Fruit fly (Drosophila melanogaster) whole organism, embryonic: ENCODE results near the gene Nadsyn.
A peak's percentile ranks its signal among the peaks of the same experiment; 100 is the strongest.

Experiments
- Abd-B ChIP-seq: fragments of 200-800 bp; sonication (Bioruptor generic); optimal IDR thresholded peaks from 2 replicates; lab custom pipeline; 2018; ENCODE audit warnings: missing biosample characterization, mild to moderate bottlenecking, missing genetic modification characterization, moderate library complexity
- Bdp1 ChIP-seq: fragments of 200-800 bp; sonication (Bioruptor generic); optimal IDR thresholded peaks from 3 replicates; lab custom pipeline; 2016; ENCODE audit warnings: missing biosample characterization, missing genetic modification characterization
- Blimp-1 ChIP-seq: fragments of 200-800 bp; sonication (Bioruptor generic); optimal IDR thresholded peaks from 3 replicates; lab custom pipeline; 2018; ENCODE audit warnings: missing biosample characterization, missing genetic modification characterization, mild to moderate bottlenecking, moderate library complexity, missing genetic modification reagents
- CG10147 ChIP-seq: fragments of 200-800 bp; sonication (Bioruptor generic); optimal IDR thresholded peaks from 2 replicates; lab custom pipeline; 2019; ENCODE audit warnings: missing biosample characterization, mild to moderate bottlenecking, missing genetic modification characterization, moderate library complexity
- CG10431 ChIP-seq: fragments of 200-800 bp; sonication (Bioruptor generic); optimal IDR thresholded peaks from 3 replicates; lab custom pipeline; 2018; ENCODE audit warnings: missing biosample characterization, mild to moderate bottlenecking, missing genetic modification characterization
- CG10565 ChIP-seq: fragments of 200-800 bp; sonication (Bioruptor generic); optimal IDR thresholded peaks from 3 replicates; lab custom pipeline; 2016; ENCODE audit warnings: missing biosample characterization, mild to moderate bottlenecking, missing genetic modification characterization
- CG10959 ChIP-seq: fragments of 200-800 bp; sonication (Bioruptor generic); IDR thresholded peaks from 2 replicates; pipeline ENCODE4 v1.3.6; 2022; ENCODE audit warnings: missing biosample characterization, missing genetic modification characterization
- CG12391 ChIP-seq: fragments of 200-800 bp; sonication (Bioruptor generic); optimal IDR thresholded peaks from 3 replicates; lab custom pipeline; 2018; ENCODE audit warnings: missing biosample characterization, mild to moderate bottlenecking, missing genetic modification characterization, moderate library complexity
- CG12744 ChIP-seq: fragments of 200-800 bp; sonication (Bioruptor generic); optimal IDR thresholded peaks from 2 replicates; lab custom pipeline; 2016; ENCODE audit warnings: missing biosample characterization, missing genetic modification characterization
- CG13287 ChIP-seq: fragments of 200-800 bp; sonication (Bioruptor generic); IDR thresholded peaks from 2 replicates; pipeline ENCODE4 v1.3.6; 2022; ENCODE audit warnings: missing biosample characterization, missing genetic modification characterization; ENCODE audit not compliant: partially characterized antibody
- CG15073 ChIP-seq: fragments of 200-800 bp; sonication (Bioruptor generic); optimal IDR thresholded peaks from 2 replicates; lab custom pipeline; 2016; ENCODE audit warnings: missing biosample characterization, missing genetic modification characterization
- CG1529 ChIP-seq: fragments of 200-800 bp; sonication (Bioruptor generic); optimal IDR thresholded peaks from 3 replicates; lab custom pipeline; 2018; ENCODE audit warnings: missing biosample characterization, missing genetic modification characterization
- CG18599 ChIP-seq: fragments of 200-800 bp; sonication (Bioruptor generic); optimal IDR thresholded peaks from 3 replicates; lab custom pipeline; 2017; ENCODE audit warnings: missing biosample characterization, missing genetic modification characterization, mild to moderate bottlenecking, moderate library complexity, missing genetic modification reagents
- CG2120 ChIP-seq: fragments of 200-800 bp; sonication (Bioruptor generic); optimal IDR thresholded peaks from 3 replicates; lab custom pipeline; 2016; ENCODE audit warnings: missing biosample characterization, missing genetic modification characterization
- CG3065 ChIP-seq: fragments of 200-800 bp; sonication (Bioruptor generic); optimal IDR thresholded peaks from 2 replicates; lab custom pipeline; 2016; ENCODE audit warnings: missing biosample characterization, missing genetic modification characterization
- CG31224 ChIP-seq: fragments of 200-800 bp; sonication (Bioruptor generic); IDR thresholded peaks from 2 replicates; pipeline ENCODE4 v1.3.6; 2022; ENCODE audit warnings: missing biosample characterization, missing genetic modification characterization
- CG32772 ChIP-seq: fragments of 200-800 bp; sonication (Bioruptor generic); IDR thresholded peaks from 2 replicates; pipeline ENCODE4 v1.3.6; 2022; ENCODE audit warnings: missing biosample characterization, missing genetic modification characterization
- CG3838 ChIP-seq: fragments of 200-800 bp; sonication (Bioruptor generic); optimal IDR thresholded peaks from 3 replicates; lab custom pipeline; 2016; ENCODE audit warnings: missing biosample characterization, missing genetic modification characterization
- CG3847 ChIP-seq: fragments of 200-800 bp; sonication (Bioruptor generic); IDR thresholded peaks from 2 replicates; pipeline ENCODE4 v1.3.6; 2022; ENCODE audit warnings: missing biosample characterization, missing genetic modification characterization
- CG4424 ChIP-seq: fragments of 200-800 bp; sonication (Bioruptor generic); optimal IDR thresholded peaks from 3 replicates; lab custom pipeline; 2016; ENCODE audit warnings: missing biosample characterization, missing genetic modification characterization
- CG5180 ChIP-seq: fragments of 200-800 bp; sonication (Bioruptor generic); optimal IDR thresholded peaks from 3 replicates; lab custom pipeline; 2017; ENCODE audit warnings: missing biosample characterization, missing genetic modification characterization, mild to moderate bottlenecking, moderate library complexity, missing genetic modification reagents
- CG6689 ChIP-seq: fragments of 200-800 bp; sonication (Bioruptor generic); IDR thresholded peaks from 2 replicates; pipeline ENCODE4 v1.3.6; 2022; ENCODE audit warnings: missing biosample characterization, missing genetic modification characterization
- CG7372 ChIP-seq: fragments of 200-800 bp; sonication (Bioruptor generic); IDR thresholded peaks from 2 replicates; pipeline ENCODE4 v1.3.6; 2022; ENCODE audit warnings: missing biosample characterization, missing genetic modification characterization
- CG9817 ChIP-seq: fragments of 200-800 bp; sonication (Bioruptor generic); optimal IDR thresholded peaks from 2 replicates; lab custom pipeline; 2018; ENCODE audit warnings: missing biosample characterization, mild to moderate bottlenecking, missing genetic modification characterization, moderate library complexity
- CHES-1-like ChIP-seq: fragments of 200-800 bp; sonication (Bioruptor generic); optimal IDR thresholded peaks from 2 replicates; lab custom pipeline; 2016; ENCODE audit warnings: missing biosample characterization, missing genetic modification characterization
- Doc2 ChIP-seq: fragments of 200-800 bp; sonication (Bioruptor generic); IDR thresholded peaks from 2 replicates; pipeline ENCODE4 v1.3.6; 2022; ENCODE audit warnings: missing biosample characterization, missing genetic modification characterization
- E2f1 ChIP-seq: fragments of 200-800 bp; sonication (Bioruptor generic); IDR thresholded peaks from 2 replicates; pipeline ENCODE4 v1.3.6; 2022; ENCODE audit warnings: missing biosample characterization, missing genetic modification characterization
- H2.0 ChIP-seq: fragments of 200-800 bp; sonication (Bioruptor generic); IDR thresholded peaks from 2 replicates; pipeline ENCODE4 v1.3.6; 2022; ENCODE audit warnings: missing biosample characterization, missing genetic modification characterization
- HmgZ ChIP-seq: fragments of 200-800 bp; sonication (Bioruptor generic); optimal IDR thresholded peaks from 2 replicates; lab custom pipeline; 2018; ENCODE audit warnings: missing biosample characterization, mild to moderate bottlenecking, missing genetic modification characterization
- NFAT ChIP-seq: fragments of 200-800 bp; sonication (Bioruptor generic); IDR thresholded peaks from 2 replicates; pipeline ENCODE4 v1.3.6; 2022; ENCODE audit warnings: missing biosample characterization, missing genetic modification characterization
- Nf-YB ChIP-seq: fragments of 200-800 bp; sonication (Bioruptor generic); optimal IDR thresholded peaks from 3 replicates; lab custom pipeline; 2019; ENCODE audit warnings: missing biosample characterization, mild to moderate bottlenecking, missing genetic modification characterization, moderate library complexity
- Xbp1 ChIP-seq: fragments of 200-800 bp; sonication (Bioruptor generic); optimal IDR thresholded peaks from 3 replicates; lab custom pipeline; 2016; ENCODE audit warnings: missing biosample characterization, mild to moderate bottlenecking, missing genetic modification characterization
- abd-A ChIP-seq: fragments of 200-800 bp; sonication (Bioruptor generic); optimal IDR thresholded peaks from 3 replicates; lab custom pipeline; 2019; ENCODE audit warnings: missing biosample characterization, mild to moderate bottlenecking, missing genetic modification characterization, moderate library complexity
- cas ChIP-seq: fragments of 200-800 bp; sonication (Bioruptor generic); IDR thresholded peaks from 2 replicates; pipeline ENCODE4 v1.3.6; 2022; ENCODE audit warnings: missing biosample characterization, missing genetic modification characterization
- corto ChIP-seq: fragments of 200-800 bp; sonication (Bioruptor generic); optimal IDR thresholded peaks from 2 replicates; lab custom pipeline; 2016; ENCODE audit warnings: missing biosample characterization, mild to moderate bottlenecking, missing genetic modification characterization, moderate library complexity
- en ChIP-seq: fragments of 200-800 bp; sonication (Bioruptor generic); optimal IDR thresholded peaks from 2 replicates; lab custom pipeline; 2016; ENCODE audit warnings: missing biosample characterization, missing genetic modification characterization
- ewg ChIP-seq: fragments of 200-800 bp; sonication (Bioruptor generic); optimal IDR thresholded peaks from 3 replicates; lab custom pipeline; 2017; ENCODE audit warnings: mild to moderate bottlenecking, missing biosample characterization, missing genetic modification reagents, missing genetic modification characterization
- fd3F ChIP-seq: fragments of 200-800 bp; sonication (Bioruptor generic); optimal IDR thresholded peaks from 2 replicates; lab custom pipeline; 2018; ENCODE audit warnings: missing biosample characterization, mild to moderate bottlenecking, missing genetic modification characterization, moderate library complexity
- gem ChIP-seq: fragments of 200-800 bp; sonication (Bioruptor generic); optimal IDR thresholded peaks from 2 replicates; lab custom pipeline; 2019; ENCODE audit warnings: missing biosample characterization, mild to moderate bottlenecking, missing genetic modification characterization, moderate library complexity
- kah ChIP-seq: fragments of 200-800 bp; sonication (Bioruptor generic); optimal IDR thresholded peaks from 2 replicates; lab custom pipeline; 2018; ENCODE audit warnings: missing biosample characterization, mild to moderate bottlenecking, missing genetic modification characterization
- klu ChIP-seq: fragments of 200-800 bp; sonication (Bioruptor generic); IDR thresholded peaks from 2 replicates; pipeline ENCODE4 v1.3.6; 2022; ENCODE audit warnings: missing biosample characterization, missing genetic modification characterization
- lola ChIP-seq, 3 experiments: fragments of >200 bp in 2 of 3; fragments of 200-800 bp in 1 of 3; sonication (Bioruptor generic) in 1 of 3; optimal IDR thresholded peaks; 2 replicates each; lab custom pipeline; 2017 to 2019; ENCODE audit warnings: missing biosample characterization in 3 of 3, missing genetic modification characterization in 3 of 3, mild to moderate bottlenecking in 1 of 3, moderate library complexity in 1 of 3
- pzg ChIP-seq: fragments of 200-800 bp; sonication (Bioruptor generic); optimal IDR thresholded peaks from 3 replicates; lab custom pipeline; 2018; ENCODE audit warnings: missing biosample characterization, mild to moderate bottlenecking, missing genetic modification characterization, moderate library complexity
- sd ChIP-seq: fragments of 200-800 bp; sonication (Bioruptor generic); optimal IDR thresholded peaks from 3 replicates; lab custom pipeline; 2018; ENCODE audit warnings: missing biosample characterization, mild to moderate bottlenecking, missing genetic modification characterization, moderate library complexity
- sob ChIP-seq: fragments of 200-800 bp; sonication (Bioruptor generic); IDR thresholded peaks from 2 replicates; pipeline ENCODE4 v1.3.6; 2022; ENCODE audit warnings: missing biosample characterization, missing genetic modification characterization
- tio ChIP-seq: fragments of 200-800 bp; sonication (Bioruptor generic); optimal IDR thresholded peaks from 2 replicates; lab custom pipeline; 2017; ENCODE audit warnings: missing biosample characterization, missing genetic modification characterization, inconsistent platforms
- vnd ChIP-seq: fragments of 200-800 bp; sonication (Bioruptor generic); IDR thresholded peaks from 3 replicates; pipeline ENCODE4 v1.3.6; 2022; ENCODE audit warnings: missing biosample characterization, missing genetic modification characterization; ENCODE audit not compliant: partially characterized antibody
- wdn ChIP-seq: fragments of 200-800 bp; sonication (Bioruptor generic); IDR thresholded peaks from 2 replicates; pipeline ENCODE4 v1.3.6; 2022; ENCODE audit warnings: missing biosample characterization, missing genetic modification characterization
- zen ChIP-seq: fragments of 200-800 bp; sonication (Bioruptor generic); optimal IDR thresholded peaks from 3 replicates; lab custom pipeline; 2018; ENCODE audit warnings: missing biosample characterization, mild to moderate bottlenecking, missing genetic modification characterization, moderate library complexity
- zf30C ChIP-seq: fragments of 200-800 bp; sonication (Bioruptor generic); optimal IDR thresholded peaks from 3 replicates; lab custom pipeline; 2018; ENCODE audit warnings: missing biosample characterization, mild to moderate bottlenecking, missing genetic modification characterization

Nadsyn gene

dm6 chrX:13739411-13739888, 21.4 kb upstream of the Nadsyn start, which contains the start of gene CG11151 (continued):
- peak; percentile 94 for TF ChIP-seq CG32772 (GFP tag; lab: Robert Waterston, UW)
- peak; percentile 92 for TF ChIP-seq CG3847 (GFP tag; lab: Robert Waterston, UW)
- peak; percentile 80 for TF ChIP-seq CG3065
- TF ChIP-seq Xbp1: peak; percentile 97
- TF ChIP-seq zen (tag; lab: Kevin White, UChicago): peak; percentile 96
- TF ChIP-seq CG15073: peak; percentile 76
- peak; percentile 86 for TF ChIP-seq corto (GFP tag; lab: Kevin White, UChicago)
- peak; percentile 95 for TF ChIP-seq CG12744 (GFP tag; lab: Kevin White, UChicago)
- TF ChIP-seq sob (GFP tag; lab: Robert Waterston, UW): peak; percentile 94
- TF ChIP-seq CG10431 (GFP tag; lab: Kevin White, UChicago): peak; percentile 86
- peak; percentile 86 for TF ChIP-seq klu (GFP tag; lab: Robert Waterston, UW)
- peak; percentile 96 for TF ChIP-seq CG9817 (tag; lab: Kevin White, UChicago)
- TF ChIP-seq CG10959 (GFP tag; lab: Robert Waterston, UW): peak; percentile 94
- peak; percentile 95 for TF ChIP-seq Abd-B (GFP tag; lab: Kevin White, UChicago)
- peak; percentile 95 for TF ChIP-seq fd3F
- TF ChIP-seq kah (GFP tag; lab: Kevin White, UChicago): peak; percentile 94
- TF ChIP-seq wdn (GFP tag; lab: Robert Waterston, UW): peak; percentile 94
- TF ChIP-seq vnd: peak; percentile 67
- TF ChIP-seq E2f1: peak; percentile 95
- peak; percentile 80 for TF ChIP-seq abd-A
- TF ChIP-seq CG3838 (GFP tag; lab: Kevin White, UChicago): peak; percentile 91
- peak; percentile 95 for TF ChIP-seq tio
- peak; percentile 84; the same call in 1 of the 2 replicates for TF ChIP-seq cas (GFP tag; lab: Robert Waterston, UW)
- peak; percentile 94 for TF ChIP-seq Blimp-1 (GFP tag; lab: Kevin White, UChicago)
- TF ChIP-seq Nf-YB (GFP tag; lab: Kevin White, UChicago): peak; percentile 87
- TF ChIP-seq H2.0 (GFP tag; lab: Robert Waterston, UW): peak; percentile 96
- TF ChIP-seq CG2120: peak; percentile 98
- no peak for TF ChIP-seq Doc2
- TF ChIP-seq CG18599: peak; percentile 98
- peak; percentile 92 for TF ChIP-seq Bdp1 (GFP tag; lab: Kevin White, UChicago)
- TF ChIP-seq HmgZ (tag; lab: Kevin White, UChicago): peak; percentile 97
- peak; percentile 98 for TF ChIP-seq CHES-1-like (GFP tag; lab: Kevin White, UChicago)
- peak; percentile 83 for TF ChIP-seq sd (tag; lab: Kevin White, UChicago)
- TF ChIP-seq pzg: peak; percentile 40
- peak; percentile 95 for TF ChIP-seq CG6689
- peak; percentile 94 for TF ChIP-seq ewg (GFP tag; lab: Kevin White, UChicago)
- TF ChIP-seq en (GFP tag; lab: Kevin White, UChicago): peak; percentile 95
- peak; percentile 32 for TF ChIP-seq zf30C
- TF ChIP-seq CG10147 (GFP tag; lab: Kevin White, UChicago): peak; percentile 93
- TF ChIP-seq NFAT (GFP tag; lab: Robert Waterston, UW): peak; percentile 88
- peak; percentile 95 for TF ChIP-seq CG1529 (GFP tag; lab: Kevin White, UChicago)
- TF ChIP-seq CG5180: peak; percentile 84
- TF ChIP-seq CG31224 (GFP tag; lab: Robert Waterston, UW): peak; percentile 85
- TF ChIP-seq lola (GFP tag; optimal IDR thresholded peaks at IDR 0.05; lab: Kevin White, UChicago): peak in 1 of 3 experiments; percentile 94
- peak; percentile 99 for TF ChIP-seq gem (tag; lab: Kevin White, UChicago)
- TF ChIP-seq CG12391 (tag; lab: Kevin White, UChicago): peak; percentile 98
- TF ChIP-seq CG13287: peak; percentile 70
- TF ChIP-seq CG10565 (GFP tag; lab: Kevin White, UChicago): peak; percentile 82
- TF ChIP-seq CG7372 (GFP tag; lab: Robert Waterston, UW): peak; percentile 94
- peak; percentile 97 for TF ChIP-seq CG4424 (GFP tag; lab: Kevin White, UChicago)
